Fruit fly (Drosophila melanogaster) whole organism, embryonic: ENCODE measurements around the gene CG45100.

ENCODE experiments used
- Adf1 ChIP-seq: fragments of 200-800 bp; sonication (Bioruptor generic); IDR thresholded peaks from 2 replicates; pipeline ENCODE4 v1.3.6; 2022; ENCODE audit warnings: missing biosample characterization, missing genetic modification characterization
- CG11247 ChIP-seq: fragments of 200-800 bp; sonication (Bioruptor generic); IDR thresholded peaks from 2 replicates; pipeline ENCODE4 v1.3.6; 2022; ENCODE audit warnings: missing biosample characterization, missing genetic modification characterization
- CG11456 ChIP-seq: fragments of 200-800 bp; sonication (Bioruptor generic); IDR thresholded peaks from 3 replicates; pipeline ENCODE4 v1.3.6; 2022; ENCODE audit warnings: missing biosample characterization, missing genetic modification characterization
- CG11504 ChIP-seq: fragments of 200-800 bp; sonication (Bioruptor generic); optimal IDR thresholded peaks from 3 replicates; lab custom pipeline; 2019; ENCODE audit warnings: missing biosample characterization, mild to moderate bottlenecking, missing genetic modification characterization, moderate library complexity
- CG12155 ChIP-seq: fragments of 200-800 bp; sonication (Bioruptor generic); optimal IDR thresholded peaks from 3 replicates; lab custom pipeline; 2016; ENCODE audit warnings: missing biosample characterization, missing genetic modification characterization
- CG12391 ChIP-seq: fragments of 200-800 bp; sonication (Bioruptor generic); optimal IDR thresholded peaks from 3 replicates; lab custom pipeline; 2018; ENCODE audit warnings: missing biosample characterization, mild to moderate bottlenecking, missing genetic modification characterization, moderate library complexity
- CG12659 ChIP-seq: fragments of 200-800 bp; sonication (Bioruptor generic); optimal IDR thresholded peaks from 3 replicates; lab custom pipeline; 2017; ENCODE audit warnings: mild to moderate bottlenecking, missing biosample characterization, missing genetic modification reagents, missing genetic modification characterization
- CG14965 ChIP-seq: fragments of 200-800 bp; sonication (Bioruptor generic); optimal IDR thresholded peaks from 2 replicates; lab custom pipeline; 2016; ENCODE audit warnings: missing biosample characterization, missing genetic modification characterization, borderline replicate concordance
- CG15011 ChIP-seq: fragments of 200-800 bp; sonication (Bioruptor generic); optimal IDR thresholded peaks from 3 replicates; lab custom pipeline; 2018; ENCODE audit warnings: missing biosample characterization, mild to moderate bottlenecking, missing genetic modification characterization
- CG1602 ChIP-seq: fragments of 200-800 bp; sonication (Bioruptor generic); optimal IDR thresholded peaks from 3 replicates; lab custom pipeline; 2016; ENCODE audit warnings: missing biosample characterization, missing genetic modification characterization
- CG16813 ChIP-seq: fragments of 200-800 bp; sonication (Bioruptor generic); IDR thresholded peaks from 3 replicates; pipeline ENCODE4 v1.3.6; 2022; ENCODE audit warnings: missing biosample characterization, missing genetic modification characterization; ENCODE audit not compliant: partially characterized antibody
- CG17359 ChIP-seq: fragments of 200-800 bp; sonication (Bioruptor generic); optimal IDR thresholded peaks from 3 replicates; lab custom pipeline; 2018; ENCODE audit warnings: missing biosample characterization, mild to moderate bottlenecking, missing genetic modification characterization, moderate library complexity
- CG17568 ChIP-seq: fragments of 200-800 bp; sonication (Bioruptor generic); optimal IDR thresholded peaks from 2 replicates; lab custom pipeline; 2018; ENCODE audit warnings: missing biosample characterization, mild to moderate bottlenecking, missing genetic modification characterization, moderate library complexity
- CG17912 ChIP-seq: fragments of 200-800 bp; sonication (Bioruptor generic); optimal IDR thresholded peaks from 2 replicates; lab custom pipeline; 2018; ENCODE audit warnings: missing biosample characterization, mild to moderate bottlenecking, missing genetic modification characterization
- CG18476 ChIP-seq: fragments of 200-800 bp; sonication (Bioruptor generic); optimal IDR thresholded peaks from 2 replicates; lab custom pipeline; 2016; ENCODE audit warnings: missing biosample characterization, mild to moderate bottlenecking, missing genetic modification characterization
- CG2129 ChIP-seq: fragments of 200-800 bp; sonication (Bioruptor generic); IDR thresholded peaks from 2 replicates; pipeline ENCODE4 v1.3.6; 2022; ENCODE audit warnings: missing biosample characterization, missing genetic modification characterization; ENCODE audit not compliant: partially characterized antibody
- CG2202 ChIP-seq: fragments of 200-800 bp; sonication (Bioruptor generic); optimal IDR thresholded peaks from 2 replicates; lab custom pipeline; 2018; ENCODE audit warnings: missing biosample characterization, mild to moderate bottlenecking, missing genetic modification characterization
- CG34376 ChIP-seq: fragments of 200-800 bp; sonication (Bioruptor generic); optimal IDR thresholded peaks from 2 replicates; lab custom pipeline; 2018; ENCODE audit warnings: missing biosample characterization, mild to moderate bottlenecking, missing genetic modification characterization
- CG3847 ChIP-seq: fragments of 200-800 bp; sonication (Bioruptor generic); IDR thresholded peaks from 2 replicates; pipeline ENCODE4 v1.3.6; 2022; ENCODE audit warnings: missing biosample characterization, missing genetic modification characterization
- CG6272 ChIP-seq: fragments of 200-800 bp; sonication (Bioruptor generic); IDR thresholded peaks from 2 replicates; pipeline ENCODE4 v1.3.6; 2022; ENCODE audit warnings: missing biosample characterization, missing genetic modification characterization
- CG7271 ChIP-seq: fragments of 200-800 bp; sonication (Bioruptor generic); optimal IDR thresholded peaks from 2 replicates; lab custom pipeline; 2018; ENCODE audit warnings: missing biosample characterization, mild to moderate bottlenecking, missing genetic modification characterization, moderate library complexity
- CG7556 ChIP-seq: fragments of 200-800 bp; sonication (Bioruptor generic); optimal IDR thresholded peaks from 2 replicates; lab custom pipeline; 2017; ENCODE audit warnings: missing biosample characterization, mild to moderate bottlenecking, missing genetic modification characterization
- CG7987 ChIP-seq: fragments of 200-800 bp; sonication (Bioruptor generic); optimal IDR thresholded peaks from 2 replicates; lab custom pipeline; 2018; ENCODE audit warnings: missing biosample characterization, mild to moderate bottlenecking, missing genetic modification characterization, moderate library complexity
- CHES-1-like ChIP-seq: fragments of 200-800 bp; sonication (Bioruptor generic); optimal IDR thresholded peaks from 2 replicates; lab custom pipeline; 2016; ENCODE audit warnings: missing biosample characterization, missing genetic modification characterization
- Camta ChIP-seq: fragments of 200-800 bp; sonication (Bioruptor generic); optimal IDR thresholded peaks from 2 replicates; lab custom pipeline; 2016; ENCODE audit warnings: missing biosample characterization, missing genetic modification characterization
- Deaf1 ChIP-seq: fragments of 200-800 bp; optimal IDR thresholded peaks from 3 replicates; lab custom pipeline; 2019; ENCODE audit warnings: missing biosample characterization, mild to moderate bottlenecking, missing genetic modification characterization, moderate library complexity
- Dek ChIP-seq: fragments of 200-800 bp; sonication (Bioruptor generic); optimal IDR thresholded peaks from 3 replicates; lab custom pipeline; 2019; ENCODE audit warnings: missing biosample characterization, mild to moderate bottlenecking, missing genetic modification characterization, moderate library complexity
- Dfd ChIP-seq, 2 experiments: fragments of >200 bp; optimal IDR thresholded peaks; 2 replicates each; lab custom pipeline; 2017; ENCODE audit warnings: missing biosample characterization in 2 of 2, missing genetic modification characterization in 2 of 2
- Dll ChIP-seq: fragments of 200-800 bp; sonication (Bioruptor generic); IDR thresholded peaks from 4 replicates; pipeline ENCODE4 v1.3.6; 2022; ENCODE audit warnings: missing biosample characterization, missing genetic modification characterization; ENCODE audit not compliant: partially characterized antibody
- Doc2 ChIP-seq: fragments of 200-800 bp; sonication (Bioruptor generic); IDR thresholded peaks from 2 replicates; pipeline ENCODE4 v1.3.6; 2022; ENCODE audit warnings: missing biosample characterization, missing genetic modification characterization
- HLH3B ChIP-seq: fragments of 200-800 bp; sonication (Bioruptor generic); IDR thresholded peaks from 2 replicates; pipeline ENCODE4 v1.3.6; 2022; ENCODE audit warnings: missing biosample characterization, missing genetic modification characterization
- HmgZ ChIP-seq: fragments of 200-800 bp; sonication (Bioruptor generic); optimal IDR thresholded peaks from 2 replicates; lab custom pipeline; 2018; ENCODE audit warnings: missing biosample characterization, mild to moderate bottlenecking, missing genetic modification characterization
- Mrtf ChIP-seq: fragments of 200-800 bp; sonication (Bioruptor generic); IDR thresholded peaks from 3 replicates; pipeline ENCODE4 v1.3.6; 2022; ENCODE audit warnings: missing biosample characterization, missing genetic modification characterization
- Nf-YC ChIP-seq: fragments of 200-800 bp; optimal IDR thresholded peaks from 3 replicates; lab custom pipeline; 2019; ENCODE audit warnings: missing biosample characterization, mild to moderate bottlenecking, missing genetic modification characterization, moderate library complexity
- Sox100B ChIP-seq: fragments of 200-800 bp; sonication (Bioruptor generic); optimal IDR thresholded peaks from 3 replicates; lab custom pipeline; 2018; ENCODE audit warnings: missing biosample characterization, mild to moderate bottlenecking, missing genetic modification characterization
- Xbp1 ChIP-seq: fragments of 200-800 bp; sonication (Bioruptor generic); optimal IDR thresholded peaks from 3 replicates; lab custom pipeline; 2016; ENCODE audit warnings: missing biosample characterization, mild to moderate bottlenecking, missing genetic modification characterization
- ase ChIP-seq: fragments of 200-800 bp; sonication (Bioruptor generic); IDR thresholded peaks from 3 replicates; pipeline ENCODE4 v1.3.6; 2022; ENCODE audit warnings: missing biosample characterization, missing genetic modification characterization
- bab2 ChIP-seq: fragments of 200-800 bp; sonication (Bioruptor generic); optimal IDR thresholded peaks from 2 replicates; lab custom pipeline; 2016; ENCODE audit warnings: missing biosample characterization, missing genetic modification characterization
- croc ChIP-seq: fragments of 200-800 bp; sonication (Bioruptor generic); conservative IDR thresholded peaks from 3 replicates; pipeline ENCODE4 v1.3.6; 2022; ENCODE audit warnings: missing biosample characterization, missing genetic modification characterization
- danr ChIP-seq: fragments of 200-800 bp; sonication (Bioruptor generic); IDR thresholded peaks from 2 replicates; pipeline ENCODE4 v1.3.6; 2022; ENCODE audit warnings: missing biosample characterization, missing genetic modification characterization
- fd96Cb ChIP-seq: fragments of 200-800 bp; sonication (Bioruptor generic); optimal IDR thresholded peaks from 2 replicates; lab custom pipeline; 2018; ENCODE audit warnings: missing biosample characterization, mild to moderate bottlenecking, missing genetic modification characterization, moderate library complexity
- h ChIP-seq: fragments of >200 bp; optimal IDR thresholded peaks from 2 replicates; lab custom pipeline; 2017
- ind ChIP-seq: fragments of 200-800 bp; sonication (Bioruptor generic); optimal IDR thresholded peaks from 3 replicates; lab custom pipeline; 2016; ENCODE audit warnings: missing biosample characterization, missing genetic modification characterization
- lilli ChIP-seq: fragments of 200-800 bp; sonication (Bioruptor generic); optimal IDR thresholded peaks from 3 replicates; lab custom pipeline; 2016; ENCODE audit warnings: missing biosample characterization, missing genetic modification characterization
- so ChIP-seq: fragments of 200-800 bp; sonication (Bioruptor generic); IDR thresholded peaks from 3 replicates; pipeline ENCODE4 v1.3.6; 2022; ENCODE audit warnings: missing biosample characterization, missing genetic modification characterization
- ttk ChIP-seq: fragments of 200-800 bp; sonication (Bioruptor generic); IDR thresholded peaks from 2 replicates; pipeline ENCODE4 v2.1.2; 2022; ENCODE audit warnings: missing biosample characterization, missing genetic modification characterization
- twi ChIP-seq: fragments of 200-800 bp; optimal IDR thresholded peaks from 2 replicates; lab custom pipeline; 2019; ENCODE audit warnings: missing biosample characterization, mild to moderate bottlenecking, missing genetic modification characterization, moderate library complexity
- tx ChIP-seq: fragments of 200-800 bp; sonication (Bioruptor generic); optimal IDR thresholded peaks from 2 replicates; lab custom pipeline; 2016; ENCODE audit warnings: missing biosample characterization, missing genetic modification characterization
- usp ChIP-seq: fragments of >200 bp; optimal IDR thresholded peaks from 2 replicates; lab custom pipeline; 2017; ENCODE audit warnings: missing biosample characterization, missing genetic modification characterization
- zen ChIP-seq: fragments of 200-800 bp; sonication (Bioruptor generic); optimal IDR thresholded peaks from 3 replicates; lab custom pipeline; 2018; ENCODE audit warnings: missing biosample characterization, mild to moderate bottlenecking, missing genetic modification characterization, moderate library complexity
- zen2 ChIP-seq: fragments of 200-800 bp; sonication (Bioruptor generic); IDR thresholded peaks from 3 replicates; pipeline ENCODE4 v1.3.6; 2022; ENCODE audit warnings: missing biosample characterization, missing genetic modification characterization; ENCODE audit not compliant: partially characterized antibody

The CG45100 gene

dm6 chr3R:5485295-5485718 lies 10.9 kb upstream of the CG45100 start, which contains the start of gene CG31550 (continued):
- TF ChIP-seq twi (peak; percentile 37), Doc2 (no peak), CG7271 (tag; lab: Kevin White, UChicago) (peak; percentile 38), CG11247 (GFP tag; lab: Robert Waterston, UW) (peak; percentile 70), tx (peak; percentile 14), CG15011 (GFP tag; lab: Kevin White, UChicago) (no peak), ind (peak; percentile 78), CG12659 (peak; percentile 76), CG12155 (GFP tag; lab: Kevin White, UChicago) (peak; percentile 64), CG17912 (GFP tag; lab: Kevin White, UChicago) (no peak), CG7987 (GFP tag; lab: Kevin White, UChicago) (peak; percentile 25), lilli (GFP tag; lab: Kevin White, UChicago) (peak; percentile 72), usp (GFP tag; lab: Kevin White, UChicago) (no peak), CG2129 (GFP tag; lab: Robert Waterston, UW) (no peak), croc (GFP tag; lab: Robert Waterston, UW) (peak; percentile 54; the same call in 2 of the 3 replicates), CG7556 (GFP tag; lab: Kevin White, UChicago) (peak; percentile 55), ttk (peak; percentile 60), Mrtf (GFP tag; lab: Robert Waterston, UW) (peak; percentile 63; the same call in 2 of the 3 replicates), CG11456 (GFP tag; lab: Robert Waterston, UW) (peak; percentile 83), Deaf1 (tag; lab: Kevin White, UChicago) (no peak), CG6272 (GFP tag; lab: Robert Waterston, UW) (peak; percentile 59), CG18476 (peak; percentile 27), CG3847 (GFP tag; lab: Robert Waterston, UW) (peak; percentile 81), zen (tag; lab: Kevin White, UChicago) (peak; percentile 64), CG34376 (GFP tag; lab: Kevin White, UChicago) (no peak), Sox100B (no peak), HmgZ (tag; lab: Kevin White, UChicago) (peak; percentile 40), CG12391 (tag; lab: Kevin White, UChicago) (peak; percentile 82), Dek (peak; percentile 63), CG16813 (GFP tag; lab: Robert Waterston, UW) (no peak), CG17568 (GFP tag; lab: Kevin White, UChicago) (no peak), CG2202 (tag; lab: Kevin White, UChicago) (peak; percentile 27), Dfd (GFP tag; optimal IDR thresholded peaks at IDR 0.05; lab: Kevin White, UChicago) (no peak), bab2 (GFP tag; lab: Kevin White, UChicago) (peak; percentile 46), fd96Cb (tag; lab: Kevin White, UChicago) (peak; percentile 54), Dll (GFP tag; lab: Robert Waterston, UW) (0 out of 4 replicates have a peak, but pooled peaks have one; percentile 44), HLH3B (GFP tag; lab: Robert Waterston, UW) (peak; percentile 77), CG1602 (GFP tag; lab: Kevin White, UChicago) (peak; percentile 76), Adf1 (no peak), so (GFP tag; lab: Robert Waterston, UW) (no peak), CG11504 (tag; lab: Kevin White, UChicago) (no peak), danr (GFP tag; lab: Robert Waterston, UW) (peak; percentile 27; the same call in 1 of the 2 replicates), zen2 (GFP tag; lab: Robert Waterston, UW) (no peak), Camta (GFP tag; lab: Kevin White, UChicago) (no peak), CG14965 (GFP tag; lab: Kevin White, UChicago) (no peak), Nf-YC (tag; lab: Kevin White, UChicago) (no peak), CHES-1-like (GFP tag; lab: Kevin White, UChicago) (no peak), Xbp1 (GFP tag; lab: Kevin White, UChicago) (peak; percentile 82), ase (GFP tag; lab: Robert Waterston, UW) (peak; percentile 68), CG17359 (tag; lab: Kevin White, UChicago) (peak; percentile 72), h (lab: Kevin White, UChicago) (no peak)
